Worm (Caenorhabditis elegans) whole organism, L3 larva: ENCODE results near the gene W09G10.9.

ENCODE experiments used
- ZK546.5 ChIP-seq: sonication (generic microtip); optimal IDR thresholded peaks from 2 replicates; lab custom pipeline; 2017; ENCODE audit warnings: missing biosample characterization, missing genetic modification characterization
- aly-2 ChIP-seq: fragments of 150-350 bp; optimal IDR thresholded peaks from 2 replicates; lab custom pipeline; 2014; ENCODE audit warnings: missing biosample characterization, missing genetic modification characterization
- ceh-28 ChIP-seq: fragments of 150-350 bp; optimal IDR thresholded peaks from 2 replicates; lab custom pipeline; 2014; ENCODE audit warnings: missing biosample characterization, missing genetic modification reagents, missing genetic modification characterization
- ceh-82 ChIP-seq: fragments of 150-350 bp; optimal IDR thresholded peaks from 2 replicates; lab custom pipeline; 2014; ENCODE audit warnings: missing biosample characterization, missing genetic modification characterization
- elt-1 ChIP-seq: fragments of 150-350 bp; optimal IDR thresholded peaks from 2 replicates; lab custom pipeline; 2014; ENCODE audit warnings: missing biosample characterization, missing genetic modification characterization
- elt-2 ChIP-seq: sonication (generic microtip); optimal IDR thresholded peaks from 2 replicates; lab custom pipeline; 2016; ENCODE audit warnings: missing genetic modification reagents, mild to moderate bottlenecking, missing genetic modification characterization, missing compliant biosample characterization
- jun-1 ChIP-seq: fragments of 150-350 bp; optimal IDR thresholded peaks from 2 replicates; lab custom pipeline; 2014; ENCODE audit warnings: missing biosample characterization, missing genetic modification reagents, missing genetic modification characterization
- mdl-1 ChIP-seq: fragments of 150-350 bp; optimal IDR thresholded peaks from 2 replicates; lab custom pipeline; 2014; ENCODE audit warnings: missing biosample characterization, missing genetic modification characterization
- nhr-237 ChIP-seq: fragments of 150-350 bp; optimal IDR thresholded peaks from 2 replicates; lab custom pipeline; 2014; ENCODE audit warnings: missing biosample characterization, missing genetic modification characterization
- nhr-28 ChIP-seq: fragments of 150-350 bp; optimal IDR thresholded peaks from 2 replicates; lab custom pipeline; 2014; ENCODE audit warnings: missing biosample characterization, missing genetic modification characterization
- skn-1 ChIP-seq: fragments of 150-350 bp; optimal IDR thresholded peaks from 2 replicates; lab custom pipeline; 2014; ENCODE audit warnings: missing biosample characterization, missing genetic modification characterization
- unc-62 ChIP-seq: fragments of 150-350 bp; sonication (generic microtip); optimal IDR thresholded peaks from 4 replicates; lab custom pipeline; 2014; ENCODE audit warnings: missing biosample characterization, missing genetic modification reagents, missing genetic modification characterization
- ztf-11 ChIP-seq: fragments of 150-350 bp; optimal IDR thresholded peaks from 2 replicates; lab custom pipeline; 2014; ENCODE audit warnings: missing biosample characterization, missing genetic modification characterization
- ztf-4 ChIP-seq: fragments of 150-350 bp; optimal IDR thresholded peaks from 2 replicates; lab custom pipeline; 2014; ENCODE audit warnings: missing biosample characterization, missing genetic modification characterization

- TF ChIP-seq ceh-82 (tag; lab: Kevin White, UChicago), result no peak
- no peak for TF ChIP-seq jun-1 (tag; lab: Kevin White, UChicago)
- TF ChIP-seq nhr-237 (tag; lab: Kevin White, UChicago), result no peak
- peak; percentile 11 for TF ChIP-seq elt-2 (tag; lab: Kevin White, UChicago)
- TF ChIP-seq nhr-28 (tag; lab: Kevin White, UChicago), result no peak
- TF ChIP-seq ztf-4 (tag; lab: Kevin White, UChicago), result no peak
- no peak for TF ChIP-seq ceh-28 (tag; lab: Kevin White, UChicago)
- no peak for TF ChIP-seq unc-62
- TF ChIP-seq aly-2 (tag; lab: Kevin White, UChicago), result no peak
- TF ChIP-seq mdl-1 (tag; lab: Kevin White, UChicago), result no peak
- TF ChIP-seq ztf-11 (tag; lab: Kevin White, UChicago), result no peak
- TF ChIP-seq ZK546.5 (tag; lab: Kevin White, UChicago), result no peak
- no peak for TF ChIP-seq skn-1
- no peak for TF ChIP-seq elt-1 (tag; lab: Kevin White, UChicago)
Observed at ce11 chrII:3482231-3482630, 39.4 kb upstream of the W09G10.9 start, which contains the start of gene smu-2.
